Fruit fly (Drosophila melanogaster) S2 (cell line): ENCODE results near the gene CG9706.

ENCODE experiments used
- CG8478 ChIP-seq: fragments of >200 bp; optimal IDR thresholded peaks from 2 replicates; lab custom pipeline; 2018
- CTCF ChIP-seq, 2 experiments: fragments of >200 bp; optimal IDR thresholded peaks; 2 replicates each; lab custom pipeline; 2018

CG9706 gene

DNA sequence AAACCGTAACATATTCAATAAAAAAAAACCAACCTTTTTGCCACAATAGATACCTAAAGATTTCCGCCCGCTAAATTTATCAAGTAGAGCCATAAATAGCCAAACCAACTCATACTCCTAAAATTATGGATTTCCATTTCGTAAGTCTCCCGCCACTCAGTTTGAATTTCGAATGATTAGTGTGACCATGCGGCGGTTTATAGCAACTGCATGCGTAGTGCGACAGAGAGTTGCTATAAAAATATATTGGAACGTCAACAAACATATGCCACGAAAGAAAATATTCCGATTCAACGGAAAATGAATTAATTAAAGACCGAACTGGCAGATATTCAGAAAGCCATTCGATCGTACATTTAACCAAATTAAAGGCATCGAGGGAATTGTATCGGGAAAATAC lies at the start of gene CG9706:
Gene CG9706, plus strand, starts transcription at position 222 of the 400 bp plus-strand sequence.
- TF ChIP-seq CTCF (optimal IDR thresholded peaks at IDR 0.05; lab: Kevin White, UChicago) (no peak), CG8478 (lab: Kevin White, UChicago) (no peak)

DNA sequence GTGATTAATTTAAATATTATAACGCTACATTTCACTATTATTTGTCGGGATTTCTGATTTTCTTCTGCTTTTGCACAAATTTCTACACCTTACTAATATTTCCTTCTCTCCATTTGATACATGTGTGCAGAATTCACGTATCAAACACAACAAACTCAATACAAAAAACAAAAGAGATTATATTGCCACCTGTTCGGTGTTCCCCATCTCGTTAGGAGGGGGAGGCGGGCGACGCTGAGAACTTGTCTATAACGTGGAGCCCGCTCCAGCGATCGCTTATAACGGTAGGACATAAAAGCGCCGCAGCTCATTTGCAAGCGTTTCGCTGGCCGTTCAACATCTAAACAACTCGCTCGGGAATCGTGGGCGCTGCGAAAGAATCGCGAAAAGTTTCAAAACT lies 49.6 kb upstream of the CG9706 start, which contains the start of gene CG9701:
Gene CG9701, plus strand, starts transcription at position 301 of the 400 bp plus-strand sequence.
- no peak for TF ChIP-seq CTCF (optimal IDR thresholded peaks at IDR 0.05; lab: Kevin White, UChicago)
- TF ChIP-seq CG8478 (lab: Kevin White, UChicago): no peak

DNA sequence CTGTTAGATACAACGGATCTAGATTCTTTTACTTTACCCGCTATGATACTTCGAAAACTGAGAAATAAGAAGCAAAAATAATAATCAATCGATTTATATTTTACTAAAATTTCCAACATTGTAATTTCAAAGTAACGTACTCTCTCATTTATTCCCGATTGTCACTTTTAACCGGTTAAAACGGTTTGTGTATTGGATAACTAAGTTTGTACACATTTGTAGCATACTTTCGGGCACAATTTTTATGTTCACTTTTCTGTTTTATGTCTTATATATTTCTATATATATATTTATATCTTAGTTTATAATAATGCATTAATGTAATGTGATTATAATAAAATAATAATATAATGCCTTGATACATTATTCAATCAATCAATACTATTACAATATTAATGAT lies 41.1 kb upstream of the CG9706 start:
- TF ChIP-seq CG8478 (lab: Kevin White, UChicago) (no peak), CTCF (optimal IDR thresholded peaks at IDR 0.05; lab: Kevin White, UChicago) (no peak)

DNA sequence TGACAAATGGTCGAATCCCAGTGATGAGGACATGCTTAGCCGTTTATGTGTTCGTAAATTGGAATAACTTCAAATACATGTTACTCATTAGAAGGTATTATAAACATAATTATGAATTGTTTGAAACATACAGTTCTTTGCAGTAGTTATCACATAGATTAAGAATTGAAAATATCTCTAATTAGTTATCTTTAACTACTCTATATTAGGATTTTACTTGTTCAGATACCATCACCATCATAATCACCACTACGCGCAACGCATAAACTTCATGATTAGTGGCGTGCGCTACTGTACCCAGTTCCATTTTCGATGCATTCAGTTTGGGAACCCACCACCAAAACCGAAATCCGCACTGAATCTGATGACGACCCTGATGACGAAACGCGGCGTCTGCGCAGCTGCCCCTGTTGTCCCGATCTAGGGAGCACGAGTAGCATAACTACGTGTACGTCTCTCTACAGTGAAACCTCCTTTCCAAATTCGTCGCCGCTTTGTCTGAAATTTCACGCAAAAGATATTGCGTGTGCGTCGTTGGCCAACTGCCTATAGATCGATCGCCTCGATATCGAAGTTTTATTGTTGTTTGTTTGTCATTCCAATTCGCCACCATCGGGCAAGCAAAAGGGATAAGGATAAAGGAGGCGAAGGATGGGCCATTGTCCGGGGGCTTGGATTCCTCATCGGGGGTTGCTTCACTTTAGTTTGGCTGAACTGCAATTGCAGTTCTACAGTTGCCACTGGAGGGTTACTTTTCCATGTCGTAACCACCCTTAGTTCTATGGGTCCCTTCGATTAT lies 38.7 kb upstream of the CG9706 start:
- TF ChIP-seq CG8478 (lab: Kevin White, UChicago) (no peak), CTCF (optimal IDR thresholded peaks at IDR 0.05; lab: Kevin White, UChicago) (no peak)

DNA sequence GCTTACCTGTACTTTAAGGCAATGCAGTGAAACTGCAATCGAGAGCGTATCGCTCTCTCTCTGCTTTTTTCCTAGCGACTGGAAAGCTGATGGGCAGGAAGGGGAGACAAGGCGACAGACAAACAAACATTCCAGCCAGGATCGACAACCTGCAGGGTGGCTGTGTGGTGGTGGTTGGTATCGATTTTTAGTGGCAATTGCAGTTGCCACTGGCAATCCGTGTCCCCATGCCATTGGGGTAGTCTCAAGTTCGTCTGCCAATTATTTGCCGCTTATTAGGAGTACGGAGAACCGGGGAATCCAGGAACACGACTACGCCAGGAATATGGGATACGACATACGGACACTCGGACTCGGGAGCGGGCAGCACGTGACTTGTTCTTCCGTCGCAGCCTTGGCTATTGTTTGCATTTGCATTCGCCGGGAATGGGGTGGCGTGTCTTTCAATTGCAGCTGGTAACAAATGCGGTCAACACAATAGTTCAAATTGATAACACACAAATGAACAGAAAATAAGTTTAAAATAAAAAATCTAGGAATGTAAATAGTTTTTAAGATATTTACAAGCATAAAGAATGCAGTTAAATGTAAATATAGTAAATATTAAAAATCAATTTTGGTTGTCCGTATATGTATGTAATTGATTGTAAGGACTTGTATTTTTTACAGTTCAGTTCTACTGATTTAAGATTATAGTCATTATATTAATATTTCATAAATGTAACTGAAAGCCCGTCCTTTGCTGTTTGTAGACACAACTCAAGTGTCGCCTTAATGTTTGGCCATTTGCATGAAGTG lies 36.0 kb upstream of the CG9706 start:
- TF ChIP-seq CTCF (optimal IDR thresholded peaks at IDR 0.05; lab: Kevin White, UChicago) (no peak), CG8478 (lab: Kevin White, UChicago) (no peak)

DNA sequence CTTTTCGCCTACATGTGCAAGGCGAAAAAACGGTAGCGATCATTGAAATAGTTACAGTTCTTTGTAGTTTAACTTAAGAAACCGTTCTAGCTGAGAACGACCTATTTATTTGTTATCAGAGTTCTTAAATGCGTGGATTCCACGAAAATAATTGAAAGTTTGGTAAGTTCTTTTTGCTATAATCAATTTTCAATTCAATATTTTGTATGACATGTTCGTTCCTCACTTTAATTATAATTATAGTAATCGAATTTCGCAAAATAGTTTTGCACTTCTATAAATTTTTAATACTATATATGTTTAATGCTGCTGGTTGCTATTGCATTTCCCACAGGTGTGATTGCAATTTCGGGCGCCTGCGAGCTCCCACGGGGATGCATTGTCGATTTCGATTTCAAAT lies 34.5 kb upstream of the CG9706 start:
- TF ChIP-seq CTCF (optimal IDR thresholded peaks at IDR 0.05; lab: Kevin White, UChicago): no peak
- TF ChIP-seq CG8478 (lab: Kevin White, UChicago): no peak

DNA sequence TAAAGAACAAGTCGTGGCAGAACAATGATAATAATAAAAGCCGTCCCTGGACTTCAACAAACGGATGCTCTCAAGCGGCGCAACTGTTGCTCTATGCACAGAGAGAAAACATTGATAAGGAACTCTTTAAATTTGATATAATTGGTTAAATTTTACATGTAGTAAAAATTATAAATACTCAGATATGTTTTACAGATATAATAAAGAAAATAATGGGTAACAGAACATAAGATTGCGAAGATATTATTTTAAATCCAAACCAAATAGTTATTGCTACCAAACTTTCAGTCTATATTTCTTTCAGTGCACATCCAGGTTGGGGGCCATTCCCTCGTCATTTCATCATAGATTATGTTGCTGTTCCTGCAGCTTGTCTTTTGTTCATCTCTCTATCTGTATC lies 33.1 kb upstream of the CG9706 start:
- no peak for TF ChIP-seq CG8478 (lab: Kevin White, UChicago)
- no peak for TF ChIP-seq CTCF (optimal IDR thresholded peaks at IDR 0.05; lab: Kevin White, UChicago)

DNA sequence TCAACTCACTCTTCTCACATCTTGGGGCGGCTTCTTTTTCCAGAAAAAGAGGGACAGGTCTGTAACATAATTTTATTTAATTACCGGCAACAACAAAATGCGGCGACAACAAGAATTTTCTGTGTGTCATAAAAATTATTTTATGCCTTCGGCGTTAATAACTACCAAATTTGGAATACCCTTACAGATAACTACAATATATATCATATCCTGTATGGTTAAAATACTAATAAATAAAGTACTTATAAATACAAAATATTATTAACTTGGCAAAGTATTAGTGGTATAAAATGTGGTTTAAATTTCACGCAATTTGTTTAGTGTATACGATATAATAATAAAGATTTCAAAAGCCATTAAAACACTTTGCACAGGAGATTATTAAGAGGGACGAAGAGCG lies 32.1 kb upstream of the CG9706 start:
- TF ChIP-seq CG8478 (lab: Kevin White, UChicago) (no peak), CTCF (optimal IDR thresholded peaks at IDR 0.05; lab: Kevin White, UChicago) (no peak)

DNA sequence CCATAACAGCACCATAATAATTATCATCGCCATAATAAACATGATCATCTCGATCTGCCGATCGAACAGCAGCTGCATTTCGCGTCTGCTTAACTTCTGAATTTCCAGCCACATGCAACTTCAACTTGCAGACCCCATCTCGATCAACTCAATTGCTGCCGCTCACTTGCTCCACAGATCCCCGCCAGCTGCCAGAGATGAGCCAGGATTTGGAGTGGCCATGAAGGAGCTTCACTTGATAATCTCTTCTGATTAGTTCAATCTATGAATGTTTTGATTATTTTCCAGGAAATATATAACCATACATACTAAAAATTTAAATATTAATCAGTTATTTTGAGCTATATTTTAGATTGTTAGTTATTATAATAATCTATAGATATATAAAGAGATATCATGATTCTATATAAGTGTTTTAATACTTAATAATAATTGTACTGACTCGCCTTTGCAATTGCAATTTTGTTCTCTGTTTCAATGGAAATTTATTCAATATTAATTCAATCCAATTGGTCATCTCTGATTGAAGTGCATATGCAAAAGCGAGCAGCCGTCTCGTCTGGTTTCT lies 31.2 kb upstream of the CG9706 start:
- TF ChIP-seq CTCF (optimal IDR thresholded peaks at IDR 0.05; lab: Kevin White, UChicago) (no peak), CG8478 (lab: Kevin White, UChicago) (no peak)

DNA sequence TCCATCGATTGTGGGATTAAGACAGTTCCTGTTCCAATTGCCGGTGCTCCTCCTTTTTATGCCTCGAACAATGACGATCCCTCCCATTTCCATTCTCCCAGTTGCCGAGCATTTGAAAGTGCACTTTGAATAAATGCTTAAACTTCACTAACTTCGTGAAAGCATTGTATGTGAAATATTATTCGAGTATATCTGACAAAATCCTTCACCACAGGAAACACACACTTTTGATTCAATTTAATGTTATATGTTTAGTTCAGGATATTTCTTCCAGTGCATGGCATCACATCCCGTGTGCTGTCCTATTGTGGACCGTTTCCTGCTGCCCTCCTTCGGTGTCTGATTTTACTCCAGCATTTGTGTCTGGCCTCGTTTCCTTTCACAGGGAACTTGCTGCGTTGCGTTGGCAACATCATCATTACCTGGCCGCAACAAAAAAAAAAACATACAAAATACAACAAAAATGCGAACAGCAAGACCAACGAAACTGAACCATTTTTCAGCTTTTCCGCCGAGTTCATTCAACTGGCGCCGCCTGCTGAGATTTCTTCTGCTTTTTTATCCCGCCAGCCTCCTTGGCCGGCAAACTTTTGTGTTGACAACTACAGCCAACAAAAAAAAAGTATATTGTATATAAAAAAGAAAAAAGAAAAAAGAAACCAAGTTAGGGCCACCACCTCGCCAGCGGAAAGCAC lies 30.3 kb upstream of the CG9706 start:
- no peak for TF ChIP-seq CTCF (optimal IDR thresholded peaks at IDR 0.05; lab: Kevin White, UChicago)
- TF ChIP-seq CG8478 (lab: Kevin White, UChicago): no peak

DNA sequence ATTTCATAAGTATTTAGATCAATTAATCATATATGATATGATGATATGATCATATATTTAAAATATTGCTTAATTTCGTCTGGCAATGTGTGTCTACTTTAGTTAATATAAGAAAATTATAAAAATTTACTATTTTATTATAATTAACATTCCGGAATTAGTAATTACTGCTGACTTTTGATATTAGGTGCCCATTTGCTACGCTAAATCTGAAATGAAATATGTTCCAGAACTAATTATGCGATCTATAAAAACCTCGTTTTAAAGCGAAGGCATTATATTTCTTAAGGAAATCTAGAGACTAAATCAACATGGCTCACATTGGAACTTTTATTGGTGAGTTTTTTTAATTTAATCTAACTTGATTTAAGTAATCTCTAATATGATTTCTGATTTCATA lies 27.6 kb upstream of the CG9706 start, which contains the start of gene CG42852:
Gene CG42852, plus strand, starts transcription at position 301 of the 400 bp plus-strand sequence.
- TF ChIP-seq CG8478 (lab: Kevin White, UChicago) (no peak), CTCF (optimal IDR thresholded peaks at IDR 0.05; lab: Kevin White, UChicago) (no peak)

DNA sequence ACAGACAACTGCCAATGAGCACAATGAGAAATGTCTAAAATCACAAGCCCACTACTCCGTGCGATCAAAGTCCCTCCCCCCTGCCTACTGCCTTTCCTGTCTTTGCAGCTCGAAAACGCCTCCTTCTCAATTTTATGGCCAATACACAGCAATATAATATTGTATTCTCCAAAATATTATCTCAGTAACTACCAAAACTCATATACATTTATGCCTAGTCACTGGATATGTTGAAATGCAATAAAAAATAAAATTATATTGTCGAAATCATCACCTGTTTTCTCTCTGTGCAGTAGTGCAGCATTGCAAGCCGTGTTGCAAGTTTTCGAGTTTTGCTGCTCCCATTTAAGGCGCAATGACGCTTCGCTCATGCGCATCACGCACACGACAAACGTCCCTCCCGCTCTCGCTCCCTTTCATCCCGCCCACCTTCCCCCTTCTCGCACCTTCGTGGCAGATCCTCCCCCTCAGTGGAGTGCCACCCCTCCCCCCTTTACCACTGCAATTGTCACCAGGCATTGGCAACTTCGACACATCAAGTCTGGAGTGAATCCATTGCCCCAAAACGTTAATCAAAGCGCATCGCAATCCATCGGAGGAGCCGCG lies 24.2 kb upstream of the CG9706 start:
- TF ChIP-seq CTCF (optimal IDR thresholded peaks at IDR 0.05; lab: Kevin White, UChicago) (no peak), CG8478 (lab: Kevin White, UChicago) (no peak)

DNA sequence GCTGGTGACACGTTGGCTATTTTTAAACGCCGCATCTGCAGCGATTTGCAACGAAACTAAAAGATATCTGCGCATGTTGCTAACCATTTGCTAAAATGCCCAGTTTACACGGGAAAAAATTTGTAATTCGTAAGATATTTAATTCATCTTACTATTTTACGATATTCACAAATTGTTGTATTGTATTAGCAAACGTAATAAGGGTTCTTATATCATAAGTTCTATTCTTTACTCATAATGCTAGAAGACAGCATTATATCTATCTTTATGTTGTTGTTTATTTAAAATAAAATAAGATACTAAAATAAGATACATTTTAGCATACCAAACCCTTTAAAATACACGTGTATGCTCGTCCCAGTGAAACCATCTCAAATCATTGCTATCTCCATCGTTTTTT lies 23.3 kb upstream of the CG9706 start:
- TF ChIP-seq CTCF (optimal IDR thresholded peaks at IDR 0.05; lab: Kevin White, UChicago): no peak
- no peak for TF ChIP-seq CG8478 (lab: Kevin White, UChicago)

DNA sequence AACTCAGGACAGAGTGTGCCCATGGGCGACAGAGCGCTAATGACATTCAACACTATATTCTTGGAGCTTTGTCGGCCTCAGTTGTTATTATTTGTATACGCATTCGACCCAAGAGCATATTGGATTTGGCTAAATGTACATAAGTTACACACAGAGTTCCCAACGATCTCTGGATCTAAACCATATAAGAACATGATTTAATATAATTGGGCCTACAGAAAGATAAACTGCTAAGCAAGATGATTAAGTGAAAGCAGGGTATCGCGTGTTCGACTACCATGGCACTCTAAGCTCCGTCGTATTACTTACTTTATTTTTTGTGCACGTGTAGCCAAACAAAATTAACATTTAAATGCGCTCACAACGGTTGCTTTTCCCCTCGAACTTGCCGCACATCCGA lies 22.5 kb upstream of the CG9706 start:
- TF ChIP-seq CTCF (optimal IDR thresholded peaks at IDR 0.05; lab: Kevin White, UChicago): no peak
- TF ChIP-seq CG8478 (lab: Kevin White, UChicago): no peak
